Fruit fly (Drosophila melanogaster) whole organism: Measurements from ENCODE around the gene pum.

ENCODE experiments used
- CG8478 ChIP-seq: fragments of >200 bp; optimal IDR thresholded peaks from 2 replicates; lab custom pipeline; 2018; ENCODE audit warnings: inconsistent platforms
- Dll ChIP-seq: fragments of >200 bp; optimal IDR thresholded peaks from 2 replicates; lab custom pipeline; 2017
- pan ChIP-seq: fragments of >200 bp; optimal IDR thresholded peaks from 2 replicates; lab custom pipeline; 2017
- psq ChIP-seq: fragments of >200 bp; optimal IDR thresholded peaks from 2 replicates; lab custom pipeline; 2017
- usp ChIP-seq: fragments of >200 bp; optimal IDR thresholded peaks from 2 replicates; lab custom pipeline; 2017; ENCODE audit warnings: missing biosample characterization, missing genetic modification characterization, mixed read lengths

DNA sequence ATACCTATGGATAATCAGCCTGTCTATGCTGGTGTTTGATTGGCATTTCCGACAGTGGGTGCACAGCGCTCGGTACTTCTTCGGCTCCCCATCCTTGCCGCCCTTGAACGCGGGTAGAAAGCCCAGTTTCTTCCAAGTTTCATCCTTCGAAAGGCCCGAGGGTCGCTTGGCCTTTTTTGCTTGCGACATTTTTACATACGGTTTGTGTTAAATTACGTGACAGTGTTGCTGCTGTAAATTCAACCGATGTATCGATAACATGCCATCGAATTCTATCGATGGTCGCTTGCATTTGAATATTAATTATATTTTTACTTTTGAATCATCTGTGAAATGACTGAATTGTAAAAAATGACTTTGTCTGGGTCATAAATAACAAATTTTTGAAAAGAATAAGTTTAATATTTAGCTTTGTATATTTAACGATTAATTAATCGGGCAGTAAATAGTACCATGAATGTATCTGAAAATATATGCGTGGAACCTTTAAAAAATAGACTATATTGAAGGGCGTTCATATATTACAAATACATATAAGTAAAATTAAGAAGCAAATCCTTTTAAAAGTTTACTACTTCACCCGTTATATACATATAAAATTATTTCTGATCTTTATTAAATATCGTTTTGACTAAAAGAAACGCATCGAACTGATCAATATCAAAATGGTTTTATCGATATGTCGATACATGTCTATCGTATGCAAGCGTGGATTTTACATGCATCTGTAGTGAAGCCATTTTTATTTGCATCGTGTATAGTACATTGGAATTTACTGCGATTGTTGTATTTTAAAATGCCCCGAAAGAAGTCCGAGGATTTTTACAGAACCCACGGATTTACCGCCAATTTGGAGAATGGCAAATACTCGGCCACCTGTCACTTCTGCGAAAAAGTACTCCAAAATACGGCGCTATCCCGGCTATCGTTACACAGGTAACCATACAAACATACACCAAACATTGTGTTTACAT, 21.1 kb upstream of the pum start, which contains the start of the genes Ibf2 and Ibf1:
- no peak for TF ChIP-seq CG8478 (lab: Kevin White, UChicago)
- TF ChIP-seq psq (lab: Kevin White, UChicago) = no peak
- no peak for TF ChIP-seq usp (GFP tag; lab: Kevin White, UChicago)
- TF ChIP-seq Dll (lab: Kevin White, UChicago) = no peak
- no peak for TF ChIP-seq pan (lab: Kevin White, UChicago)
